Worm (Caenorhabditis elegans) whole organism, midembryonic: ENCODE measurements around the gene F26G1.1.

Source experiments
- T22C8.4 ChIP-seq: fragments of 200-800 bp; sonication (Bioruptor generic); IDR thresholded peaks from 2 replicates; pipeline ENCODE4 v1.3.6; 2022; ENCODE audit warnings: missing genetic modification characterization, missing compliant biosample characterization
- cog-1 ChIP-seq: sonication (generic microtip); optimal IDR thresholded peaks from 2 replicates; lab custom pipeline; 2016; ENCODE audit warnings: missing genetic modification characterization, missing compliant biosample characterization
- flt-1 ChIP-seq: fragments of 200-800 bp; sonication (Bioruptor generic); IDR thresholded peaks from 2 replicates; pipeline ENCODE4 v1.3.6; 2022; ENCODE audit warnings: missing genetic modification characterization, missing compliant biosample characterization
- klf-2 ChIP-seq: fragments of 200-800 bp; sonication (Bioruptor generic); conservative IDR thresholded peaks from 2 replicates; pipeline ENCODE4 v1.3.6; 2022; ENCODE audit warnings: missing genetic modification reagents, missing genetic modification characterization, missing compliant biosample characterization
- med-1 ChIP-seq: sonication (generic microtip); optimal IDR thresholded peaks from 2 replicates; lab custom pipeline; 2017; ENCODE audit warnings: missing genetic modification characterization, mild to moderate bottlenecking, missing compliant biosample characterization, antibody characterized with exemption, missing genetic modification reagents; ENCODE audit not compliant: insufficient read depth
- ref-1 ChIP-seq: fragments of 200-800 bp; sonication (Bioruptor generic); conservative IDR thresholded peaks from 2 replicates; pipeline ENCODE4 v1.3.6; 2022; ENCODE audit warnings: missing genetic modification reagents, missing genetic modification characterization, missing compliant biosample characterization
- tab-1 ChIP-seq: fragments of 200-800 bp; sonication (Bioruptor generic); IDR thresholded peaks from 2 replicates; pipeline ENCODE4 v1.3.6; 2022; ENCODE audit warnings: missing genetic modification characterization, missing compliant biosample characterization

DNA sequence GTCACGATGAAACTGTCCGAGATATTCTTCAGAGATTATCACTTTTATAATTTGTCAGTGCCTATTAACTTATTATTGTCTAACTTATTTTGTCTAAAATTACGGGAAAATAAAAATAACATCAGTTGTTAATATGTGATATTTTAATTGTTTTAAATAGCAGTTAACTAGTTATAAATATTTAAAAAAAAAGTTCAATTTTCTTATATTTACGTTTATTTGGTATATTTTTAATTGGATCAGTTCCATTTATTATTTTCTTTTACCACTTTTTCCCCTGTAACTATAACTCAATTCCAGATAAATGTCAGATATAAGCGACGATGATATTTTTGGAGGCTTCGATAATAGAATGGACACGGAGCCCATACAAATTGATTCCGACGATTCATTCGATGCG, 4.0 kb downstream of the F26G1.1 start, which contains the start of gene C33F10.4:
- no peak for TF ChIP-seq ref-1
- no peak for TF ChIP-seq med-1 (GFP tag; lab: Kevin White, UChicago)
- TF ChIP-seq flt-1 (GFP tag; lab: Robert Waterston, UW) = no peak
- TF ChIP-seq tab-1 = no peak
- no peak for TF ChIP-seq cog-1 (tag; lab: Kevin White, UChicago)
- TF ChIP-seq klf-2 (GFP tag; lab: Robert Waterston, UW) = no peak
- no peak for TF ChIP-seq T22C8.4 (GFP tag; lab: Robert Waterston, UW)
